Fruit fly (Drosophila melanogaster) whole organism, embryonic: ENCODE data around the gene CG13077.

ENCODE experiments used
- Aef1 ChIP-seq: fragments of 200-800 bp; sonication (Bioruptor generic); IDR thresholded peaks from 3 replicates; pipeline ENCODE4 v1.3.6; 2022; ENCODE audit warnings: missing biosample characterization, missing genetic modification characterization
- Atf6 ChIP-seq: fragments of 200-800 bp; sonication (Bioruptor generic); IDR thresholded peaks from 2 replicates; pipeline ENCODE4 v1.3.6; 2022; ENCODE audit warnings: missing biosample characterization, missing genetic modification characterization
- B-H2 ChIP-seq: fragments of 200-800 bp; sonication (Bioruptor generic); optimal IDR thresholded peaks from 2 replicates; lab custom pipeline; 2018; ENCODE audit warnings: missing biosample characterization, mild to moderate bottlenecking, missing genetic modification characterization
- BEAF-32 ChIP-seq: fragments of 200-800 bp; sonication (Bioruptor generic); optimal IDR thresholded peaks from 3 replicates; lab custom pipeline; 2017; ENCODE audit warnings: missing biosample characterization, missing genetic modification characterization, mild to moderate bottlenecking, moderate library complexity, missing genetic modification reagents
- CG10565 ChIP-seq: fragments of 200-800 bp; sonication (Bioruptor generic); optimal IDR thresholded peaks from 3 replicates; lab custom pipeline; 2016; ENCODE audit warnings: missing biosample characterization, mild to moderate bottlenecking, missing genetic modification characterization
- CG11723 ChIP-seq: fragments of 200-800 bp; sonication (Bioruptor generic); optimal IDR thresholded peaks from 2 replicates; lab custom pipeline; 2017; ENCODE audit warnings: missing biosample characterization, mild to moderate bottlenecking, missing genetic modification characterization
- CG13424 ChIP-seq: fragments of 200-800 bp; sonication (Bioruptor generic); optimal IDR thresholded peaks from 2 replicates; lab custom pipeline; 2019; ENCODE audit warnings: missing biosample characterization, mild to moderate bottlenecking, missing genetic modification characterization, moderate library complexity
- CG1529 ChIP-seq: fragments of 200-800 bp; sonication (Bioruptor generic); optimal IDR thresholded peaks from 3 replicates; lab custom pipeline; 2018; ENCODE audit warnings: missing biosample characterization, missing genetic modification characterization
- CG15601 ChIP-seq: fragments of 200-800 bp; sonication (Bioruptor generic); optimal IDR thresholded peaks from 3 replicates; lab custom pipeline; 2019; ENCODE audit warnings: missing biosample characterization, mild to moderate bottlenecking, missing genetic modification characterization, moderate library complexity
- CG17328 ChIP-seq: fragments of 200-800 bp; sonication (Bioruptor generic); IDR thresholded peaks from 2 replicates; pipeline ENCODE4 v1.3.6; 2022; ENCODE audit warnings: missing biosample characterization, missing genetic modification characterization
- CG18011 ChIP-seq: fragments of 200-800 bp; sonication (Bioruptor generic); optimal IDR thresholded peaks from 2 replicates; lab custom pipeline; 2017; ENCODE audit warnings: missing biosample characterization, missing genetic modification characterization, mild to moderate bottlenecking, moderate library complexity, missing genotype
- CG2129 ChIP-seq: fragments of 200-800 bp; sonication (Bioruptor generic); IDR thresholded peaks from 2 replicates; pipeline ENCODE4 v1.3.6; 2022; ENCODE audit warnings: missing biosample characterization, missing genetic modification characterization; ENCODE audit not compliant: partially characterized antibody
- CG3163 ChIP-seq: fragments of 200-800 bp; sonication (Bioruptor generic); optimal IDR thresholded peaks from 3 replicates; lab custom pipeline; 2016; ENCODE audit warnings: missing biosample characterization, missing genetic modification characterization
- CG6813 ChIP-seq: fragments of 200-800 bp; sonication (Bioruptor generic); optimal IDR thresholded peaks from 2 replicates; lab custom pipeline; 2017; ENCODE audit warnings: missing biosample characterization, missing genetic modification characterization, mild to moderate bottlenecking, moderate library complexity, missing genetic modification reagents
- CG7839 ChIP-seq: fragments of 200-800 bp; sonication (Bioruptor generic); optimal IDR thresholded peaks from 3 replicates; lab custom pipeline; 2018; ENCODE audit warnings: missing biosample characterization, mild to moderate bottlenecking, missing genetic modification characterization, moderate library complexity
- CG8290 ChIP-seq, 3 experiments: fragments of 200-800 bp; sonication (Bioruptor generic); optimal IDR thresholded peaks; 2 replicates each; lab custom pipeline; 2016 to 2019; ENCODE audit warnings: missing biosample characterization in 3 of 3, missing genetic modification characterization in 3 of 3, mild to moderate bottlenecking in 2 of 3, moderate library complexity in 1 of 3
- CoRest ChIP-seq: fragments of 200-800 bp; sonication (Bioruptor generic); optimal IDR thresholded peaks from 3 replicates; lab custom pipeline; 2018; ENCODE audit warnings: missing biosample characterization, mild to moderate bottlenecking, missing genetic modification characterization, moderate library complexity
- Doc3 ChIP-seq: fragments of 200-800 bp; sonication (Bioruptor generic); IDR thresholded peaks from 3 replicates; pipeline ENCODE4 v1.3.6; 2022; ENCODE audit warnings: missing biosample characterization, missing genetic modification characterization; ENCODE audit not compliant: partially characterized antibody
- Dp ChIP-seq: fragments of 200-800 bp; sonication (Bioruptor generic); optimal IDR thresholded peaks from 2 replicates; lab custom pipeline; 2018; ENCODE audit warnings: missing biosample characterization, mild to moderate bottlenecking, missing genetic modification characterization, moderate library complexity
- E2f1 ChIP-seq: fragments of 200-800 bp; sonication (Bioruptor generic); IDR thresholded peaks from 2 replicates; pipeline ENCODE4 v1.3.6; 2022; ENCODE audit warnings: missing biosample characterization, missing genetic modification characterization
- HLH3B ChIP-seq: fragments of 200-800 bp; sonication (Bioruptor generic); IDR thresholded peaks from 2 replicates; pipeline ENCODE4 v1.3.6; 2022; ENCODE audit warnings: missing biosample characterization, missing genetic modification characterization
- Hmr ChIP-seq: fragments of 200-800 bp; sonication (Bioruptor generic); optimal IDR thresholded peaks from 3 replicates; lab custom pipeline; 2017; ENCODE audit warnings: mild to moderate bottlenecking, missing biosample characterization, missing genetic modification reagents, missing genetic modification characterization
- MESR4 ChIP-seq: fragments of 200-800 bp; sonication (Bioruptor generic); optimal IDR thresholded peaks from 2 replicates; lab custom pipeline; 2018; ENCODE audit warnings: missing biosample characterization, mild to moderate bottlenecking, missing genetic modification characterization, moderate library complexity
- Meics ChIP-seq: fragments of 200-800 bp; sonication (Bioruptor generic); optimal IDR thresholded peaks from 2 replicates; lab custom pipeline; 2017; ENCODE audit warnings: missing biosample characterization, mild to moderate bottlenecking, missing genetic modification characterization
- Mes4 ChIP-seq: fragments of 200-800 bp; sonication (Bioruptor generic); optimal IDR thresholded peaks from 2 replicates; lab custom pipeline; 2016; ENCODE audit warnings: missing biosample characterization, missing genetic modification characterization
- Oaz ChIP-seq: fragments of 200-800 bp; sonication (Bioruptor generic); IDR thresholded peaks from 2 replicates; pipeline ENCODE4 v1.3.6; 2022; ENCODE audit warnings: missing biosample characterization, missing genetic modification characterization
- Scr ChIP-seq: fragments of 200-800 bp; sonication (Bioruptor generic); IDR thresholded peaks from 2 replicates; pipeline ENCODE4 v1.3.6; 2022; ENCODE audit warnings: missing biosample characterization, missing genetic modification characterization; ENCODE audit not compliant: partially characterized antibody
- Vsx1 ChIP-seq: fragments of 200-800 bp; sonication (Bioruptor generic); optimal IDR thresholded peaks from 2 replicates; lab custom pipeline; 2017; ENCODE audit warnings: missing biosample characterization, mild to moderate bottlenecking, missing genetic modification characterization, missing genetic modification reagents
- Xbp1 ChIP-seq: fragments of 200-800 bp; sonication (Bioruptor generic); optimal IDR thresholded peaks from 3 replicates; lab custom pipeline; 2016; ENCODE audit warnings: missing biosample characterization, mild to moderate bottlenecking, missing genetic modification characterization
- Xrp1 ChIP-seq: fragments of 200-800 bp; sonication (Bioruptor generic); IDR thresholded peaks from 2 replicates; pipeline ENCODE4 v1.3.6; 2022; ENCODE audit warnings: missing biosample characterization, missing genetic modification characterization
- bbx ChIP-seq: fragments of 200-800 bp; sonication (Bioruptor generic); IDR thresholded peaks from 2 replicates; pipeline ENCODE4 v1.3.6; 2022; ENCODE audit warnings: missing biosample characterization, missing genetic modification characterization; ENCODE audit not compliant: partially characterized antibody
- bigmax ChIP-seq: fragments of 200-800 bp; sonication (Bioruptor generic); optimal IDR thresholded peaks from 2 replicates; lab custom pipeline; 2018; ENCODE audit warnings: missing biosample characterization, mild to moderate bottlenecking, missing genetic modification characterization
- caup ChIP-seq: fragments of 200-800 bp; sonication (Bioruptor generic); optimal IDR thresholded peaks from 3 replicates; lab custom pipeline; 2017; ENCODE audit warnings: missing biosample characterization, mild to moderate bottlenecking, missing genetic modification characterization, moderate library complexity; ENCODE audit not compliant: severe bottlenecking
- cg ChIP-seq: fragments of 200-800 bp; sonication (Bioruptor generic); optimal IDR thresholded peaks from 3 replicates; lab custom pipeline; 2019; ENCODE audit warnings: missing biosample characterization, mild to moderate bottlenecking, missing genetic modification characterization, moderate library complexity
- chif ChIP-seq, 2 experiments: fragments of 200-800 bp; sonication (Bioruptor generic); optimal IDR thresholded peaks; 3 replicates each; lab custom pipeline; 2016; ENCODE audit warnings: missing biosample characterization in 2 of 2, missing genetic modification characterization in 2 of 2
- crp ChIP-seq, 2 experiments: fragments of 200-800 bp; sonication (Bioruptor generic); optimal IDR thresholded peaks; 2 replicates in 1 of 2; 3 replicates in 1 of 2; lab custom pipeline; 2017; ENCODE audit warnings: missing biosample characterization in 2 of 2, missing genetic modification characterization in 2 of 2, mild to moderate bottlenecking in 1 of 2, moderate library complexity in 1 of 2
- gem ChIP-seq: fragments of 200-800 bp; sonication (Bioruptor generic); optimal IDR thresholded peaks from 2 replicates; lab custom pipeline; 2019; ENCODE audit warnings: missing biosample characterization, mild to moderate bottlenecking, missing genetic modification characterization, moderate library complexity
- grau ChIP-seq: fragments of 200-800 bp; optimal IDR thresholded peaks from 3 replicates; lab custom pipeline; 2019; ENCODE audit warnings: missing biosample characterization, mild to moderate bottlenecking, missing genetic modification characterization, moderate library complexity
- hth ChIP-seq: fragments of >200 bp; optimal IDR thresholded peaks from 2 replicates; lab custom pipeline; 2017; ENCODE audit warnings: inconsistent platforms
- jing ChIP-seq: fragments of 200-800 bp; sonication (Bioruptor generic); optimal IDR thresholded peaks from 2 replicates; lab custom pipeline; 2018; ENCODE audit warnings: missing biosample characterization, mild to moderate bottlenecking, missing genetic modification characterization
- maf-S ChIP-seq: fragments of 200-800 bp; sonication (Bioruptor generic); optimal IDR thresholded peaks from 2 replicates; lab custom pipeline; 2016; ENCODE audit warnings: missing biosample characterization, missing genetic modification characterization
- pb ChIP-seq: fragments of 200-800 bp; sonication (Bioruptor generic); optimal IDR thresholded peaks from 3 replicates; lab custom pipeline; 2016; ENCODE audit warnings: missing biosample characterization, missing genetic modification characterization
- schlank ChIP-seq: fragments of 200-800 bp; sonication (Bioruptor generic); optimal IDR thresholded peaks from 2 replicates; lab custom pipeline; 2018; ENCODE audit warnings: missing biosample characterization, mild to moderate bottlenecking, missing genetic modification characterization
- sens ChIP-seq: fragments of 200-800 bp; sonication (Bioruptor generic); peaks from one replicate; lab custom pipeline; 2016; ENCODE audit warnings: missing biosample characterization, missing genetic modification characterization
- sob ChIP-seq: fragments of 200-800 bp; sonication (Bioruptor generic); IDR thresholded peaks from 2 replicates; pipeline ENCODE4 v1.3.6; 2022; ENCODE audit warnings: missing biosample characterization, missing genetic modification characterization
- stc ChIP-seq: fragments of 200-800 bp; sonication (Bioruptor generic); IDR thresholded peaks from 2 replicates; pipeline ENCODE4 v1.3.6; 2022; ENCODE audit warnings: missing biosample characterization, missing genetic modification characterization
- tio ChIP-seq: fragments of 200-800 bp; sonication (Bioruptor generic); optimal IDR thresholded peaks from 2 replicates; lab custom pipeline; 2017; ENCODE audit warnings: missing biosample characterization, missing genetic modification characterization, inconsistent platforms
- tna ChIP-seq: fragments of 200-800 bp; sonication (Bioruptor generic); IDR thresholded peaks from 2 replicates; pipeline ENCODE4 v1.3.6; 2022; ENCODE audit warnings: missing biosample characterization, missing genetic modification characterization; ENCODE audit not compliant: partially characterized antibody
- unc-4 ChIP-seq: fragments of 200-800 bp; sonication (Bioruptor generic); IDR thresholded peaks from 2 replicates; pipeline ENCODE4 v1.3.6; 2022; ENCODE audit warnings: missing biosample characterization, missing genetic modification characterization; ENCODE audit not compliant: partially characterized antibody

The CG13077 gene

dm6 chr2L:19526316-19526715 lies 39.3 kb upstream of the CG13077 start, which contains the start of the genes Dpm1 and CG10137 (continued):
- no peak for TF ChIP-seq tna (GFP tag; lab: Robert Waterston, UW)
- TF ChIP-seq tio (GFP tag; lab: Kevin White, UChicago) = no peak
- no peak for TF ChIP-seq Mes4 (GFP tag; lab: Kevin White, UChicago)
- no peak for TF ChIP-seq stc (GFP tag; lab: Robert Waterston, UW)
- TF ChIP-seq Xbp1 (GFP tag; lab: Kevin White, UChicago) = peak; percentile 3
- no peak for TF ChIP-seq CG3163 (GFP tag; lab: Kevin White, UChicago)
- no peak for TF ChIP-seq chif (GFP tag; optimal IDR thresholded peaks at IDR 0.05; lab: Kevin White, UChicago)
- no peak for TF ChIP-seq schlank
- peak; percentile 0 for TF ChIP-seq cg (GFP tag; lab: Kevin White, UChicago)
- TF ChIP-seq CG7839 (tag; lab: Kevin White, UChicago) = peak; percentile 8
- TF ChIP-seq Oaz (GFP tag; lab: Robert Waterston, UW) = no peak
- TF ChIP-seq CoRest (tag; lab: Kevin White, UChicago) = peak; percentile 44
- peak; percentile 73 for TF ChIP-seq unc-4 (GFP tag; lab: Robert Waterston, UW)
- no peak for TF ChIP-seq E2f1 (GFP tag; lab: Robert Waterston, UW)
- TF ChIP-seq bigmax (GFP tag; lab: Kevin White, UChicago) = no peak
- TF ChIP-seq jing (GFP tag; lab: Kevin White, UChicago) = no peak
- TF ChIP-seq grau (tag; lab: Kevin White, UChicago) = peak; percentile 3
- no peak for TF ChIP-seq CG1529 (GFP tag; lab: Kevin White, UChicago)
- peak; percentile 82 to 94 for TF ChIP-seq crp (GFP tag; optimal IDR thresholded peaks at IDR 0.05; lab: Kevin White, UChicago)
- no peak for TF ChIP-seq Aef1 (GFP tag; lab: Robert Waterston, UW)
- no peak for TF ChIP-seq MESR4 (GFP tag; lab: Kevin White, UChicago)
- no peak for TF ChIP-seq CG11723
- no peak for TF ChIP-seq B-H2
- TF ChIP-seq CG8290 (GFP tag; optimal IDR thresholded peaks at IDR 0.05; lab: Kevin White, UChicago) = no peak
- TF ChIP-seq CG8290 (tag; optimal IDR thresholded peaks at IDR 0.05; lab: Kevin White, UChicago) = peak in 1 of 2 experiments; percentile 4
- TF ChIP-seq BEAF-32 (GFP tag; lab: Kevin White, UChicago) = peak; percentile 82
- TF ChIP-seq bbx = peak; percentile 69
- no peak for TF ChIP-seq CG17328 (GFP tag; lab: Robert Waterston, UW)
- TF ChIP-seq maf-S = no peak
- peak; percentile 15 for TF ChIP-seq CG15601
- TF ChIP-seq Atf6 (GFP tag; lab: Robert Waterston, UW) = no peak
- no peak for TF ChIP-seq Meics (GFP tag; lab: Kevin White, UChicago)
- no peak for TF ChIP-seq hth (lab: Kevin White, UChicago)
- TF ChIP-seq gem (tag; lab: Kevin White, UChicago) = no peak
- no peak for TF ChIP-seq pb (GFP tag; lab: Kevin White, UChicago)
- no peak for TF ChIP-seq CG18011
- no peak for TF ChIP-seq HLH3B (GFP tag; lab: Robert Waterston, UW)
- TF ChIP-seq CG10565 (GFP tag; lab: Kevin White, UChicago) = no peak
- TF ChIP-seq Hmr (GFP tag; lab: Kevin White, UChicago) = peak; percentile 42
- TF ChIP-seq sob = 0 out of 2 replicates have a peak, but pooled peaks have one; percentile 29
- peak; percentile 48 for TF ChIP-seq sens (GFP tag; lab: Kevin White, UChicago)
- peak; percentile 78 for TF ChIP-seq CG2129 (GFP tag; lab: Robert Waterston, UW)
- no peak for TF ChIP-seq CG6813
- peak; percentile 81 for TF ChIP-seq Scr (GFP tag; lab: Robert Waterston, UW)
- TF ChIP-seq Vsx1 = no peak
- TF ChIP-seq Xrp1 (GFP tag; lab: Robert Waterston, UW) = no peak
- TF ChIP-seq Dp (GFP tag; lab: Kevin White, UChicago) = peak; percentile 55
- no peak for TF ChIP-seq caup
- peak; percentile 77 for TF ChIP-seq Doc3 (GFP tag; lab: Robert Waterston, UW)
- TF ChIP-seq CG13424 (tag; lab: Kevin White, UChicago) = no peak
